Worm (Caenorhabditis elegans) whole organism, midembryonic: Measurements from ENCODE around the gene col-187.

Experiments
- cog-1 ChIP-seq: sonication (generic microtip); optimal IDR thresholded peaks from 2 replicates; lab custom pipeline; 2016; ENCODE audit warnings: missing genetic modification characterization, missing compliant biosample characterization
- flt-1 ChIP-seq: fragments of 200-800 bp; sonication (Bioruptor generic); IDR thresholded peaks from 2 replicates; pipeline ENCODE4 v1.3.6; 2022; ENCODE audit warnings: missing genetic modification characterization, missing compliant biosample characterization

DNA sequence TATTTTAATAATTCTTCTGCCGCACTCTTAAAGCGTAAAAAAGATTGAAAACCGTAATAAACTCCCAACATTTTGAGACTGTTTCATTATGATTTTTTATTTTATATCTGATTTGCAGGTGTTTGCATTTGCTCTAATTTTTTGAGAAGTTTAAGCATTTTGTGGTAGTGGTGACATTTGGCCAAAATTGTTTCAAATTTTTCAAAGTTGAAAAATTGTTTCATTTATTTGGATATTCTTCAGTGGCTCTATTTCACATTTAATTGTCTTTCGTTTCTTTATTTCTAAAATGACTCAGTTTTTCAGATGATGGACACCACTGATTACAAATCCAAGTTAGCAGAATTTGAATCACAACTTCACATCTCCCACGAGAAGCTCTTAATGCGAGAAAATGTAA, 21.7 kb downstream of the col-187 start, which contains the start of gene C30F2.5:
- TF ChIP-seq cog-1 (no peak), flt-1 (GFP tag; lab: Robert Waterston, UW) (no peak)
